Worm (Caenorhabditis elegans): ENCODE results near the gene cdh-4.

cdh-4 gene

DNA sequence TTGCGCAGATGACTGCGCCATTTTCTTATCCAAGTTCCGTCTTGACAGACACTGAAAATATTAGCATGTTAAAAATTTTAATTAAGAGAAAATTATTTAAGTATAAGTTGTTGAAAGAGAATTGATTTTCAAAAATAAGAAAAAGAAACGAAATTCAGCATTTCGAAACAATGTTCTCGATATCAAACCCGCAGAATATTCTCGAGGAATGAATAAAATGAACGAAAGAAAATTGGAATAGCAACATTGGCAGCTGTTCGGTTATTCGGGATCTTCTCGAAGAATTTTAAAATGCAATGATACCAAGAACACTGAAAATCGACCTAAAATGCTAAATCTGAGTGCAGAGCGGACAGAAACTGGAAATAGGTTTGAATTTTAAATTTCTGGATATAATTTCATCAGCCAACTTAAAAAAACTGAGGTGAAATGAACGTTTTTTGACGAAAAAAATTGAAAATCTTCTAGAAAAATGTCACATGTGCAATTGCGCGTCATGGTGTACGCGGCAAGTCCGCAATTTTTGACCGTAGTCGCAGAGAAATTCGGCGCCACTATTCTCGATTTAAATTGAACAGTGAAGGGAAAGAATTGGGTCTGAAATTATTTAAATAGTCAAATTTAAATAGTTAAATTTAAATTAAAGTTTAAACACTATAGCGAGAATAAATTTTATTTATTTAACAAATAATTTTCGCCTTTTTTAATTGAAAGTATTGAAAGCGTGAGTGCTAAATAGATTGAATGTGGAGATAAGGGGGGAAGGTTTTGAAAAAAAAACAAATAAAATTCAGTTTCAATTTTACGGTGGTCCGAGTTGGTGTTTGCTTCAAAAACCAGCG is 11.9 kb upstream of the cdh-4 start, which contains the start of the genes cct-5 and F25F2.1:
TSS of gene cct-5 (minus strand) at position 51 of the 842 bp plus-strand sequence.
TSS of gene F25F2.1 (plus strand) at position 792 of the 842 bp plus-strand sequence.
- TF ChIP-seq nhr-237 (tag; optimal IDR thresholded peaks at IDR 0.05), result peak; percentile 65
- TF ChIP-seq unc-62 (GFP tag; optimal IDR thresholded peaks at IDR 0.05), result peak; percentile 34
- peak; percentile 91 for TF ChIP-seq lsy-2 (tag; optimal IDR thresholded peaks at IDR 0.05)
- no peak for TF ChIP-seq sptf-1 (tag; optimal IDR thresholded peaks at IDR 0.05)
- no peak for TF ChIP-seq lin-32 (GFP tag; optimal IDR thresholded peaks at IDR 0.05)
- peak; percentile 57 for TF ChIP-seq ces-1 (GFP tag; optimal IDR thresholded peaks at IDR 0.05)
- peak; percentile 8 for TF ChIP-seq drap-1 (GFP tag; optimal IDR thresholded peaks at IDR 0.05)
- TF ChIP-seq mep-1 (tag; optimal IDR thresholded peaks at IDR 0.05), result peak; percentile 85
- TF ChIP-seq mab-5 (tag; optimal IDR thresholded peaks at IDR 0.05), result no peak
- no peak for TF ChIP-seq tbx-8 (GFP tag; optimal IDR thresholded peaks at IDR 0.05)
- TF ChIP-seq mls-2 (tag; optimal IDR thresholded peaks at IDR 0.05), result no peak
- no peak for TF ChIP-seq ceh-39 (tag; optimal IDR thresholded peaks at IDR 0.05)
- peak; percentile 7 for TF ChIP-seq cnd-1 (tag; optimal IDR thresholded peaks at IDR 0.05)
- TF ChIP-seq lin-13 (tag; optimal IDR thresholded peaks at IDR 0.05), result peak; percentile 50
- TF ChIP-seq pha-4 (tag; optimal IDR thresholded peaks at IDR 0.05), result peak; percentile 30

DNA sequence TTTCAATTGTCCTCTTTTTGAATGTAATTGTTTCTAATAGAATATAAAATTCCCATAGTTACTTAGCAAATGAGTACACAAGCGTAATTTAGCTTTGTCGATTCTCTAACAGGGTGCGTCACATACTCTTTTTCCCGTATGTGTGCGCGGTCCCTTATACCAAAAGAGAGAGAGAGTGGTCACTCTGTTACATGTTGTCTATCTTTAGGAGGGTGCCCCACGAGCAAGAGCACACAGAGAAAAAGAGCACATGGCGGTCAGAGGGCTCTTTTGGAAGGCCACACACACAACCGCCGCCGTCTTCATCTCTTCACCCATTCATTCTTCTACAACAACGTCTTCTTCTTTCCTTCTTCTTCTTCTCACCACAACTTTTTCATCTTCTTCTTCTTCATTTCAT is 6.2 kb upstream of the cdh-4 start:
- TF ChIP-seq cnd-1 (tag; optimal IDR thresholded peaks at IDR 0.05) (peak; percentile 31), mls-2 (tag; optimal IDR thresholded peaks at IDR 0.05) (peak; percentile 62), lsy-2 (tag; optimal IDR thresholded peaks at IDR 0.05) (no peak), pha-4 (tag; optimal IDR thresholded peaks at IDR 0.05) (peak; percentile 6), ces-1 (GFP tag; optimal IDR thresholded peaks at IDR 0.05) (peak; percentile 14), unc-120 (tag; optimal IDR thresholded peaks at IDR 0.05; ENCODE audit: poor library complexity, severe bottlenecking) (peak; percentile 25), drap-1 (GFP tag; optimal IDR thresholded peaks at IDR 0.05) (peak; percentile 23), elt-1 (tag; optimal IDR thresholded peaks at IDR 0.05; ENCODE audit: borderline replicate concordance, insufficient read depth) (no peak)

DNA sequence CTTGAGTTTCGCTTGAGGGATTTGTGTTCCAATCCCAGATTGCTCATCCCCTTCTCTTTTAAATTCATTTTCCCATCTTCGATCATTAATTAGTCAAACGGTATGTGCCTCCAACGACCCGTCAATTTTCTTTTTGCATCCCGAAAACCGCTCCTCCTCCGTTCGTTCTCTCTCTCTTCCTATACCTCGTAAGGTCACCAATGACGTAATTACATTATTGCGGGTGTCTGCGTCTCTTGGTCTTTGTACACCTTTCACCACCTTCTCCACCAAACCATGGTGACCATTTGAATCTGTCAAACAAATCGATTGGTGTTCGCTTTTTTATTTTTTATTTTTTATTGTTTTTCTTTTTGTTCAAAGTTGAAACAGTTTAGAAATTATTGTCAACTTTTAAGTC is 5.0 kb upstream of the cdh-4 start:
- no peak for TF ChIP-seq unc-62 (GFP tag; optimal IDR thresholded peaks at IDR 0.05)
- no peak for TF ChIP-seq elt-3 (tag; optimal IDR thresholded peaks at IDR 0.05)
- peak; percentile 84 for TF ChIP-seq zip-8 (tag; optimal IDR thresholded peaks at IDR 0.05)
- peak; percentile 55 for TF ChIP-seq mep-1 (tag; optimal IDR thresholded peaks at IDR 0.05)
- TF ChIP-seq mls-2 (tag; optimal IDR thresholded peaks at IDR 0.05), result no peak
- peak; percentile 64 for TF ChIP-seq nhr-2 (tag; optimal IDR thresholded peaks at IDR 0.05)
- TF ChIP-seq ceh-39 (tag; optimal IDR thresholded peaks at IDR 0.05), result peak; percentile 41
- peak; percentile 96 for TF ChIP-seq ces-1 (GFP tag; optimal IDR thresholded peaks at IDR 0.05)

DNA sequence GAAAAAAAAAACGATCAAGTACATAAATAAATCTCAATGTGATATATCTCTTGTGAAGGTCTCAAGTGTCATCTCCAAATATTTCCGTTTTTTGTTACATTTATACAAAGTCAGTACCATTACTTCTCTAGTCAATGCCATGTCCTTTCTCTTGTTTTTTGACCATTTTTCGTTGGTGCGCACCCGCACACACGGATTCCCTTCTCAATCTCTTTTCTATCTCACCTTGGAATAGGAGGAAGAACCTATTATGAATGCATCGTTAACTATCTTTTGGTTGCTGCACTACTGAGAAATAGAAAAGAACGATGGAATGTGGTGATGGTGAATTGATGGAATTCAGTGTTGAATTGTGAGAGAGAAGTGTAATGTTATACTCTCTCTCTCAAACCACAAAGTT is 2.4 kb upstream of the cdh-4 start:
- TF ChIP-seq pha-4 (tag; optimal IDR thresholded peaks at IDR 0.05) (no peak), mab-5 (tag; optimal IDR thresholded peaks at IDR 0.05) (no peak), lin-32 (GFP tag; optimal IDR thresholded peaks at IDR 0.05) (no peak), blmp-1 (tag; optimal IDR thresholded peaks at IDR 0.05) (no peak), lin-13 (tag; optimal IDR thresholded peaks at IDR 0.05) (no peak), unc-39 (tag; optimal IDR thresholded peaks at IDR 0.05) (no peak), nhr-76 (tag; optimal IDR thresholded peaks at IDR 0.05) (no peak), mls-2 (tag; optimal IDR thresholded peaks at IDR 0.05) (no peak), ceh-83 (GFP tag; optimal IDR thresholded peaks at IDR 0.05) (no peak), snpc-4 (tag; optimal IDR thresholded peaks at IDR 0.05) (no peak), ztf-11 (tag; optimal IDR thresholded peaks at IDR 0.05) (no peak), nhr-12 (tag; optimal IDR thresholded peaks at IDR 0.05) (no peak), ces-1 (GFP tag; optimal IDR thresholded peaks at IDR 0.05) (no peak)

DNA sequence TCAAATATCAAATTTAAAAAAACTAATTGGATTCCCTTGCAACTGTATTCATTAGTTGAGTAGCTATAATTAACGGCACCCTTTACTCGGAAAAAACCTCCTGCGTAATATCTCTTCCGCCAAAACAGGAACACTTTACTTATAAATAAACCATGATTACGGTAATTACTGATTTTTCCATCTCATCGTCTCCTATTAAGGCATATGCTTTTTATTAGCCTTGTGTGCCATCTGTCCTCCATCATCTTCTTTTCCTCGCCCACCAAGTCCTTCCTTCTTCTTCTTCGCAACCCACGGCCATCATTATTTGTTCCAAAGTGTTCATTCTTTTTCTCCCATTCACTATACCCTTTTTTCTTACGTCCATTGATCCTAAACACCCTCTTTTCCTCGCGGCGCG is 747 bp upstream of the cdh-4 start:
- TF ChIP-seq lin-32 (GFP tag; optimal IDR thresholded peaks at IDR 0.05) (peak; percentile 55), ces-1 (GFP tag; optimal IDR thresholded peaks at IDR 0.05) (peak; percentile 67), M03D4.4 (tag; optimal IDR thresholded peaks at IDR 0.05) (no peak), ceh-83 (GFP tag; optimal IDR thresholded peaks at IDR 0.05) (no peak), mep-1 (tag; optimal IDR thresholded peaks at IDR 0.05) (no peak), tbx-8 (GFP tag; optimal IDR thresholded peaks at IDR 0.05) (no peak), snpc-4 (tag; optimal IDR thresholded peaks at IDR 0.05) (no peak), blmp-1 (tag; optimal IDR thresholded peaks at IDR 0.05) (no peak), nhr-12 (tag; optimal IDR thresholded peaks at IDR 0.05) (no peak), zip-8 (tag; optimal IDR thresholded peaks at IDR 0.05) (no peak), ceh-43 (GFP tag; optimal IDR thresholded peaks at IDR 0.05) (peak; percentile 52), mls-2 (tag; optimal IDR thresholded peaks at IDR 0.05) (peak; percentile 60), nhr-2 (tag; optimal IDR thresholded peaks at IDR 0.05) (no peak), sem-2 (GFP tag; optimal IDR thresholded peaks at IDR 0.05) (no peak), flh-1 (GFP tag; optimal IDR thresholded peaks at IDR 0.05) (no peak), bed-3 (GFP tag; optimal IDR thresholded peaks at IDR 0.05) (no peak), sptf-1 (tag; optimal IDR thresholded peaks at IDR 0.05) (no peak), ham-2 (GFP tag; optimal IDR thresholded peaks at IDR 0.05) (no peak), drap-1 (GFP tag; optimal IDR thresholded peaks at IDR 0.05) (no peak), mab-5 (tag; optimal IDR thresholded peaks at IDR 0.05) (no peak), pha-4 (tag; optimal IDR thresholded peaks at IDR 0.05) (no peak), lsy-2 (tag; optimal IDR thresholded peaks at IDR 0.05) (no peak), cnd-1 (tag; optimal IDR thresholded peaks at IDR 0.05) (peak; percentile 77)
